Worm (Caenorhabditis elegans) whole organism, L4 larva: ENCODE measurements around the gene atg-16.2.
A peak's percentile ranks its signal among the peaks of the same experiment; 100 is the strongest.

Source experiments
- F49E8.2 ChIP-seq: sonication (generic microtip); optimal IDR thresholded peaks from 2 replicates; lab custom pipeline; 2016; ENCODE audit warnings: missing compliant biosample characterization, mild to moderate bottlenecking, missing genetic modification characterization, borderline replicate concordance
- T20F7.1 ChIP-seq: fragments of 200-800 bp; sonication (Bioruptor generic); optimal IDR thresholded peaks from 2 replicates; lab custom pipeline; 2018; ENCODE audit warnings: mild to moderate bottlenecking, missing genetic modification characterization, missing compliant biosample characterization
- Y105C5A.15 ChIP-seq: fragments of 200-800 bp; sonication (Bioruptor generic); IDR thresholded peaks from 2 replicates; pipeline ENCODE4 v1.3.6; 2022; ENCODE audit warnings: missing genetic modification characterization, missing compliant biosample characterization
- Y48G9A.11 ChIP-seq: fragments of 200-800 bp; sonication (Bioruptor generic); IDR thresholded peaks from 2 replicates; pipeline ENCODE4 v1.3.6; 2022; ENCODE audit warnings: missing genetic modification reagents, missing genetic modification characterization, missing compliant biosample characterization
- ZK546.5 ChIP-seq, 2 experiments: sonication (generic microtip); optimal IDR thresholded peaks; 2 replicates each; lab custom pipeline; 2017; ENCODE audit warnings: missing biosample characterization in 2 of 2, missing genetic modification characterization in 2 of 2
- aha-1 ChIP-seq: fragments of 150-350 bp; peaks from one replicate; lab custom pipeline; 2014; ENCODE audit warnings: missing biosample characterization, missing genetic modification characterization
- arid-1 ChIP-seq: fragments of 200-800 bp; sonication (Bioruptor generic); conservative IDR thresholded peaks from 2 replicates; pipeline ENCODE4 v1.3.6; 2022; ENCODE audit warnings: missing genetic modification reagents, missing genetic modification characterization, missing compliant biosample characterization
- ceh-20 ChIP-seq: fragments of 200-800 bp; sonication (Bioruptor generic); IDR thresholded peaks from 2 replicates; pipeline ENCODE4 v1.3.6; 2022; ENCODE audit warnings: missing genetic modification reagents, missing genetic modification characterization, missing compliant biosample characterization
- ceh-32 ChIP-seq: sonication (generic microtip); optimal IDR thresholded peaks from 2 replicates; lab custom pipeline; 2016; ENCODE audit warnings: mild to moderate bottlenecking, missing genetic modification characterization, missing compliant biosample characterization; ENCODE audit not compliant: poor library complexity
- ceh-62 ChIP-seq: sonication (generic microtip); optimal IDR thresholded peaks from 2 replicates; lab custom pipeline; 2017; ENCODE audit warnings: missing biosample characterization, missing genetic modification characterization
- cey-2 ChIP-seq: sonication (generic microtip); optimal IDR thresholded peaks from 3 replicates; lab custom pipeline; 2017; ENCODE audit warnings: missing genetic modification characterization, mild to moderate bottlenecking, missing compliant biosample characterization, antibody characterized with exemption, borderline replicate concordance; ENCODE audit not compliant: insufficient read depth
- ctbp-1 ChIP-seq: fragments of 200-800 bp; sonication (Bioruptor generic); IDR thresholded peaks from 2 replicates; pipeline ENCODE4 v1.3.6; 2022; ENCODE audit warnings: missing genetic modification reagents, missing genetic modification characterization, missing compliant biosample characterization
- dmd-9 ChIP-seq: fragments of 200-800 bp; sonication (Bioruptor generic); IDR thresholded peaks from 2 replicates; pipeline ENCODE4 v1.3.6; 2022; ENCODE audit warnings: missing genetic modification reagents, missing genetic modification characterization, missing compliant biosample characterization
- duxl-1 ChIP-seq: sonication (generic microtip); optimal IDR thresholded peaks from 2 replicates; lab custom pipeline; 2016; ENCODE audit warnings: mild to moderate bottlenecking, missing genetic modification characterization, moderate library complexity, missing compliant biosample characterization; ENCODE audit not compliant: poor library complexity
- egl-27 ChIP-seq: sonication (generic microtip); optimal IDR thresholded peaks from 3 replicates; lab custom pipeline; 2017; ENCODE audit warnings: missing biosample characterization, missing genetic modification reagents, missing genetic modification characterization
- hif-1 ChIP-seq, 2 experiments: sonication (generic microtip); optimal IDR thresholded peaks; 2 replicates each; lab custom pipeline; 2016 to 2017; ENCODE audit warnings: missing compliant biosample characterization in 2 of 2, missing genetic modification characterization in 2 of 2, missing genetic modification reagents in 2 of 2, missing genotype in 2 of 2, mild to moderate bottlenecking in 1 of 2
- lin-13 ChIP-seq: fragments of 150-350 bp; optimal IDR thresholded peaks from 2 replicates; lab custom pipeline; 2014; ENCODE audit warnings: missing biosample characterization, missing genetic modification reagents, missing genetic modification characterization
- lin-38 ChIP-seq: fragments of 200-800 bp; sonication (Bioruptor generic); IDR thresholded peaks from 2 replicates; pipeline ENCODE4 v1.3.6; 2022; ENCODE audit warnings: missing genetic modification reagents, missing genetic modification characterization, missing compliant biosample characterization
- lir-3 ChIP-seq: sonication (generic microtip); optimal IDR thresholded peaks from 2 replicates; lab custom pipeline; 2016; ENCODE audit warnings: mild to moderate bottlenecking, missing genetic modification characterization, missing compliant biosample characterization
- lsy-2 ChIP-seq, 2 experiments: fragments of 150-350 bp in 1 of 2; sonication (generic microtip) in 1 of 2; optimal IDR thresholded peaks; 2 replicates each; lab custom pipeline; 2014 to 2017; ENCODE audit warnings: missing biosample characterization in 2 of 2, missing genetic modification characterization in 2 of 2
- madf-5 ChIP-seq, 2 experiments: fragments of 200-800 bp; sonication (Bioruptor generic); IDR thresholded peaks; 2 replicates each; pipeline ENCODE4 v1.3.6; 2022; ENCODE audit warnings: missing compliant biosample characterization in 2 of 2, missing genetic modification characterization in 2 of 2
- sdz-12 ChIP-seq: fragments of 200-800 bp; sonication (Bioruptor generic); optimal IDR thresholded peaks from 2 replicates; lab custom pipeline; 2018; ENCODE audit warnings: mild to moderate bottlenecking, missing genetic modification characterization, missing compliant biosample characterization
- snpc-4 ChIP-seq: fragments of 150-350 bp; optimal IDR thresholded peaks from 2 replicates; lab custom pipeline; 2014; ENCODE audit warnings: missing biosample characterization, missing genetic modification characterization
- spr-1 ChIP-seq: sonication (generic microtip); optimal IDR thresholded peaks from 2 replicates; lab custom pipeline; 2016; ENCODE audit warnings: mild to moderate bottlenecking, missing genetic modification characterization, missing compliant biosample characterization
- tag-97 ChIP-seq: fragments of 200-800 bp; sonication (Bioruptor generic); IDR thresholded peaks from 2 replicates; pipeline ENCODE4 v1.3.6; 2022; ENCODE audit warnings: missing genetic modification characterization, missing compliant biosample characterization
- unc-39 ChIP-seq: sonication (generic microtip); optimal IDR thresholded peaks from 2 replicates; lab custom pipeline; 2017; ENCODE audit warnings: missing biosample characterization, missing genetic modification characterization
- unc-62 ChIP-seq, 3 experiments: fragments of 150-350 bp in 1 of 3; sonication (generic microtip); optimal IDR thresholded peaks in 2 of 3; peaks in 1 of 3; 1 replicate in 1 of 3; 2 replicates in 2 of 3; lab custom pipeline; 2014 to 2017; ENCODE audit warnings: missing biosample characterization in 3 of 3, missing genetic modification characterization in 3 of 3, missing genetic modification reagents in 3 of 3, missing genotype in 1 of 3
- zip-11 ChIP-seq: fragments of 200-800 bp; sonication (Bioruptor generic); IDR thresholded peaks from 2 replicates; pipeline ENCODE4 v1.3.6; 2022; ENCODE audit warnings: missing genetic modification characterization, missing compliant biosample characterization
- ztf-11 ChIP-seq: fragments of 150-350 bp; optimal IDR thresholded peaks from 2 replicates; lab custom pipeline; 2014; ENCODE audit warnings: missing biosample characterization, missing genetic modification characterization

Gene atg-16.2

DNA sequence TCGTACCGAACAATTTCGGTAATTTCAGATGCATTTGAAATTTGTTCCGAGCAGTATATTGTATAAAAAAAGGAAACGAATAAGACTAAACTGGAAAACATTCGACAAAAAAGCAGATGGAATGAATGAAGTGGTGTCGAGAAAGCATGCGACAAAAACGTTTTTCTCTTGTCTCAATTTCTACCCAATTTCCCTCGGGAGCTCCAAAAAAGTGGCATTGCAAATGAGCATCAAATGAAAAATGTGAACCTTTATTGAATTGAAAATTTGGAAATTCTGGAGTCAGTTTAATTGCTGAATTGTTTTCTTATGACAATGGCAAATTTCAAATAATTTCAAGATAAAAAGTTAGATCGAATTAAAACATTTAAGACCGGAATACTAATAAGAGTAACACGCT, 47.0 kb upstream of the atg-16.2 start, which contains the start of gene R05G9.5:
Gene R05G9.5, minus strand, starts transcription at position 101 of the 400 bp plus-strand sequence.
- no peak for TF ChIP-seq zip-11 (GFP tag; lab: Robert Waterston, UW)
- TF ChIP-seq lin-13 (GFP tag; lab: Kevin White, UChicago): no peak
- TF ChIP-seq ztf-11 (tag; lab: Kevin White, UChicago): no peak

- TF ChIP-seq dmd-9 (no peak), unc-62 (GFP tag; optimal IDR thresholded peaks at IDR 0.05 in 1 of 2; lab: Kevin White, UChicago) (peak in 1 of 2 experiments; percentile 36), unc-62 (tag; optimal IDR thresholded peaks at IDR 0.05; lab: Kevin White, UChicago) (no peak)
Observed at ce11 chrII:6499067-6499466, 45.9 kb upstream of the atg-16.2 start, which contains the start of gene twk-49. TSS of gene twk-49 (minus strand) at chrII:6499167.

DNA sequence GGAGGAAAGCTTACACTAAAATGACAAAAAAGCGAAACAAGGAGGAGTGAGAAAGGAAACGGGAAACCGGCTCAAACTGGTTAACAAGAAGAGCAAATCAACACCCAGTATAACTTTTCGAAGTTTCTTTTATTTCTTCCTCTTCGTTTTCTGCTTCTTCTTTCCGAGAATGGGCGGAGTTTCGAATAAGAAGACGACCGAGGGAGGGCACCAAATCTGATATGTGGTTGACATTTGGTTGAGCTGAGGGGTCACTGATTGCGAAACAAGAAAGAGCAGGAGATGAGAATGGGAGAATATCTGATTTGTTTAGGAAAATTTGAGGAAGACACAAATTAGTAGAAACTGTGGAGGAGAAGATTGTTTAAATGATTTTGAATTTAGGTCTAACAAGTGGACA, 45.4 kb upstream of the atg-16.2 start:
- TF ChIP-seq ctbp-1 (GFP tag; lab: Robert Waterston, UW): 0 out of 2 replicates have a peak, but pooled peaks have one; percentile 33
- no peak for TF ChIP-seq arid-1 (GFP tag; lab: Robert Waterston, UW)
- no peak for TF ChIP-seq hif-1 (tag; optimal IDR thresholded peaks at IDR 0.05; lab: Kevin White, UChicago)
- TF ChIP-seq sdz-12 (GFP tag; lab: Kevin White, UChicago): no peak
- TF ChIP-seq unc-39: no peak
- peak in 1 of 2 experiments; percentile 8 for TF ChIP-seq lsy-2 (tag; optimal IDR thresholded peaks at IDR 0.05; lab: Kevin White, UChicago)
- no peak for TF ChIP-seq egl-27 (tag; lab: Kevin White, UChicago)
- TF ChIP-seq, all 104 proteins: peak for 2

- peak in 1 of 2 experiments; percentile 66 for TF ChIP-seq unc-62 (GFP tag; optimal IDR thresholded peaks at IDR 0.05 in 1 of 2; lab: Kevin White, UChicago)
- TF ChIP-seq unc-62 (tag; optimal IDR thresholded peaks at IDR 0.05; lab: Kevin White, UChicago): no peak
- TF ChIP-seq ZK546.5 (tag; optimal IDR thresholded peaks at IDR 0.05; lab: Kevin White, UChicago): no peak
Observed at ce11 chrII:6497137-6497536, 43.9 kb upstream of the atg-16.2 start.

DNA sequence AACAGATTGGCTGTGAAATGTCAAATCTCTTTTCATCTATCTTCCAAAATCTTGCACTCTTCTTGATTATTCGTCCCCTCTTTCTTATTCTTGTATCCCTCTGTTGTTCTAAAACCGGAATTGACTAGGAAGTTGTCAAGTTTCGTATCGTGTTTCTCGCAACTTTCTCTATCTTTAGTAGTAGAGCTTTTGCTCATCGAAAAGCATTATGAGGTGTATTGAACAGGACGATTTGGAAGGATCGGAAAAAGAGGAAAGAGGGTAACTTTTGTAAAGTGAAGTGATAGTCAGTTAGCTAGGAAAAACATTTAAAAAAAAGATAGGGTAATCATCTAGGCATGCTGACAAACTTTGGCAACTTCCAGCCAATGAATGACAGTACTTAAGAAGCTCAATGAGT, 43.3 kb upstream of the atg-16.2 start:
- TF ChIP-seq ceh-62 (tag; lab: Kevin White, UChicago) (no peak), ceh-20 (GFP tag; lab: Robert Waterston, UW) (no peak), snpc-4 (tag; lab: Kevin White, UChicago) (no peak), aha-1 (tag; lab: Kevin White, UChicago) (peak; percentile 92), unc-62 (GFP tag; optimal IDR thresholded peaks at IDR 0.05 in 1 of 2; lab: Kevin White, UChicago) (peak in 1 of 2 experiments; percentile 17), unc-62 (tag; optimal IDR thresholded peaks at IDR 0.05; lab: Kevin White, UChicago) (no peak)

DNA sequence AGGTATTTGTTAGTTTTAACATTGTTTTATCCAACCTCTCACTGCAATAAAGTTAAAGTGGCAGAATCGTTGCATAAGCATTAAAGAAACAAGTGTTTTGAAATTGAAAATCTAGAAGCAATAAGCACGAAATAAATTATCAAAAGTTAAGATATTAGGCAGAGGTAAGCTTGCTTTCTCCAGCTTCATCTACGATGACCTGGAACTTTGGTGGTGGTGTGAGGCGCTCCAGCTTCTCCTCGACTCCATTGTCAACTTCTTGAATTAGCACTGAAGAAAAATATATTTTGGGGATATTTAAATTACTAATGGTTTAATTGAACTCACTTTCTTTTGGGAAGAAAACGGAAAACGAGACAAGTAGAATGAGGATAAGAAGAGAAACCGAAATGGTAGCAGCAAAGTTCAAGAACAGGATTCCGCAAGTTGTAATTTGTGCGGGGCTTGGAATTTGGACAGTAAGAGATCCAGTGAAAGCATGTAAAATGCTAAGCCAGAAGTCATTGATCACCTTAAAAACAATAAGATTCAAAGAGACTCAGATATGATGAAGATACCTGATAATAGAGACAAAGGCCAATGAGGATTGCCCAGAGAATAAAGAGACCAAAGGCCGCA, 40.6 kb upstream of the atg-16.2 start:
- peak in 1 of 2 experiments; percentile 27 for TF ChIP-seq lsy-2 (tag; optimal IDR thresholded peaks at IDR 0.05; lab: Kevin White, UChicago)
- no peak for TF ChIP-seq T20F7.1 (GFP tag; lab: Kevin White, UChicago)
- TF ChIP-seq tag-97 (GFP tag; lab: Robert Waterston, UW): no peak
- no peak for TF ChIP-seq ceh-32
- no peak for TF ChIP-seq lir-3
- TF ChIP-seq cey-2: no peak
- peak; percentile 31 for TF ChIP-seq duxl-1 (tag; lab: Kevin White, UChicago)
- peak; percentile 52; the same call in 1 of the 2 replicates for TF ChIP-seq Y48G9A.11 (GFP tag; lab: Robert Waterston, UW)
- TF ChIP-seq F49E8.2 (tag; lab: Kevin White, UChicago): peak; percentile 26
- no peak for TF ChIP-seq madf-5 (GFP tag; IDR thresholded peaks at IDR 0.05; lab: Robert Waterston, UW)
- TF ChIP-seq unc-62 (GFP tag; optimal IDR thresholded peaks at IDR 0.05 in 1 of 2; lab: Kevin White, UChicago): peak in 1 of 2 experiments; percentile 94
- TF ChIP-seq unc-62 (tag; optimal IDR thresholded peaks at IDR 0.05; lab: Kevin White, UChicago): no peak
- TF ChIP-seq Y105C5A.15 (GFP tag; lab: Robert Waterston, UW): no peak
- TF ChIP-seq lin-38: peak; percentile 49
- TF ChIP-seq spr-1: no peak
- TF ChIP-seq, all 104 proteins: peak for 6
